Fruit fly (Drosophila melanogaster): ENCODE measurements around the gene Mal-B2.

- TF ChIP-seq Ets98B (GFP tag; IDR thresholded peaks at IDR 0.05) (peak; percentile 30; the same call in 1 of the 2 replicates), fd96Ca (GFP tag; IDR thresholded peaks at IDR 0.05) (0 out of 3 replicates have a peak, but pooled peaks have one; percentile 30), CG8301 (tag; optimal IDR thresholded peaks at IDR 0.05) (no peak), EcR (GFP tag; optimal IDR thresholded peaks at IDR 0.05) (no peak), CG13204 (GFP tag; optimal IDR thresholded peaks at IDR 0.05) (no peak), CG10348 (GFP tag; IDR thresholded peaks at IDR 0.05) (no peak), CG32121 (GFP tag; IDR thresholded peaks at IDR 0.05) (peak; percentile 39; the same call in 1 of the 2 replicates), Pif1A (GFP tag; optimal IDR thresholded peaks at IDR 0.05) (no peak), CG8159 (tag; optimal IDR thresholded peaks at IDR 0.05) (no peak), CG14655 (GFP tag; optimal IDR thresholded peaks at IDR 0.05) (no peak)
These were observed 24.5 kb downstream of the Mal-B2 start for dm6 chr2L:11874232-11874765.
